Worm (Caenorhabditis elegans) whole organism, late embryonic: ENCODE data around the gene R05D8.9.

Source experiments
- T23F11.4 ChIP-seq: fragments of 200-800 bp; sonication (Bioruptor generic); optimal IDR thresholded peaks from 2 replicates; lab custom pipeline; 2018; ENCODE audit warnings: mild to moderate bottlenecking, missing genetic modification characterization, missing compliant biosample characterization
- hlh-15 ChIP-seq: sonication (generic microtip); optimal IDR thresholded peaks from 2 replicates; lab custom pipeline; 2016; ENCODE audit warnings: missing genetic modification characterization, missing compliant biosample characterization
- lin-11 ChIP-seq: fragments of 200-800 bp; sonication (Bioruptor generic); optimal IDR thresholded peaks from 2 replicates; lab custom pipeline; 2018; ENCODE audit warnings: mild to moderate bottlenecking, missing genetic modification characterization, missing compliant biosample characterization

DNA sequence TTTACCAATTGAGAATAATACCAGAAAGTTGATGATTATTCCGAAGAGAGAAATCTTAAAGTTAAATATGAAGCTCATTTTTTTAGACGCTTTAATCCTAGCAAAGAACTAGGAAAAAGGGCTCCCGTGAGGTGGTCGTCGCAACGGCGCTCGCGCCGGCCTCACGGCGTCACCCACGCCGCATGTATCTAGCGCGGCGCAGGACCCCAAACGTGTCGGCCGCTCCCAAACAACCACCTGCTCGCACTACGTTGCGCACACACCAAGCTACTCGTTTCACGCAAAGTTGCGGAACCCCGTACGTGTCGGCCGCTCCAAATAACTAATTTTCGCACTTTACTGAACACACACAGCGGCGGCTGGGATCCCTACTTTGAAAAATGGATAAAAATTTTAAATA, 21.0 kb downstream of the R05D8.9 start:
- no peak for TF ChIP-seq T23F11.4 (GFP tag; lab: Kevin White, UChicago)
- TF ChIP-seq hlh-15 = no peak
- no peak for TF ChIP-seq lin-11
